Worm (Caenorhabditis elegans): ENCODE results near the gene Y60A3A.24.

ce11 chrV:20011199-20011598 is 29.5 kb upstream of the Y60A3A.24 start:
- TF ChIP-seq fkh-4 (tag; optimal IDR thresholded peaks at IDR 0.05; ENCODE audit: borderline replicate concordance), result no peak
- TF ChIP-seq egl-27 (tag; optimal IDR thresholded peaks at IDR 0.05), result no peak
- TF ChIP-seq nhr-237 (tag; optimal IDR thresholded peaks at IDR 0.05), result no peak
- no peak for TF ChIP-seq unc-62 (GFP tag; optimal IDR thresholded peaks at IDR 0.05)
- TF ChIP-seq lin-13 (GFP tag; optimal IDR thresholded peaks at IDR 0.05), result no peak
- no peak for TF ChIP-seq nhr-12 (tag; optimal IDR thresholded peaks at IDR 0.05)
- TF ChIP-seq mef-2 (tag; optimal IDR thresholded peaks at IDR 0.05), result no peak
- no peak for TF ChIP-seq lsy-2 (tag; optimal IDR thresholded peaks at IDR 0.05)
- no peak for TF ChIP-seq ceh-82 (tag; optimal IDR thresholded peaks at IDR 0.05)
- TF ChIP-seq lin-15B (tag; optimal IDR thresholded peaks at IDR 0.05), result no peak
- TF ChIP-seq pqm-1 (tag; optimal IDR thresholded peaks at IDR 0.05), result no peak
